Worm (Caenorhabditis elegans) whole organism, young adult: Measurements from ENCODE around the gene ckb-1.

ENCODE experiments used
- C06A6.2 ChIP-seq: fragments of 200-800 bp; sonication (Bioruptor generic); conservative IDR thresholded peaks from 2 replicates; pipeline ENCODE4 v1.3.6; 2022; ENCODE audit warnings: missing genetic modification characterization, missing compliant biosample characterization
- F33H1.4 ChIP-seq: fragments of 200-800 bp; sonication (Bioruptor generic); IDR thresholded peaks from 2 replicates; pipeline ENCODE4 v1.3.6; 2022; ENCODE audit warnings: missing genetic modification reagents, missing genetic modification characterization, missing compliant biosample characterization
- K11D2.4 ChIP-seq: fragments of 200-800 bp; sonication (Bioruptor generic); IDR thresholded peaks from 2 replicates; pipeline ENCODE4 v1.3.6; 2022; ENCODE audit warnings: missing genetic modification reagents, missing genetic modification characterization, missing compliant biosample characterization
- Y95B8A.8 ChIP-seq: fragments of 200-800 bp; sonication (Bioruptor generic); IDR thresholded peaks from 2 replicates; pipeline ENCODE4 v1.3.6; 2022; ENCODE audit warnings: missing genetic modification reagents, missing genetic modification characterization, missing compliant biosample characterization
- ekl-4 ChIP-seq: fragments of 200-800 bp; sonication (Bioruptor generic); IDR thresholded peaks from 2 replicates; pipeline ENCODE4 v1.3.6; 2022; ENCODE audit warnings: missing genetic modification reagents, missing genetic modification characterization, missing compliant biosample characterization
- him-1 ChIP-seq: sonication (generic microtip); optimal IDR thresholded peaks from 2 replicates; lab custom pipeline; 2016; ENCODE audit warnings: missing genotype, missing genetic modification reagents, missing genetic modification characterization, missing compliant biosample characterization
- hmg-1.2 ChIP-seq: fragments of 200-800 bp; sonication (Bioruptor generic); IDR thresholded peaks from 2 replicates; pipeline ENCODE4 v1.3.6; 2022; ENCODE audit warnings: missing genetic modification reagents, missing genetic modification characterization, missing compliant biosample characterization
- lin-26 ChIP-seq: fragments of 200-800 bp; sonication (Bioruptor generic); IDR thresholded peaks from 2 replicates; pipeline ENCODE4 v1.3.6; 2022; ENCODE audit warnings: missing genetic modification reagents, missing genetic modification characterization, missing compliant biosample characterization
- lin-40 ChIP-seq: sonication (generic microtip); optimal IDR thresholded peaks from 2 replicates; lab custom pipeline; 2016; ENCODE audit warnings: missing genetic modification characterization, mild to moderate bottlenecking, missing compliant biosample characterization, missing genotype, missing genetic modification reagents
- lsl-1 ChIP-seq: fragments of 200-800 bp; sonication (Bioruptor generic); optimal IDR thresholded peaks from 2 replicates; lab custom pipeline; 2018; ENCODE audit warnings: mild to moderate bottlenecking, missing genetic modification characterization, moderate library complexity, missing compliant biosample characterization
- lsy-27 ChIP-seq: sonication (generic microtip); optimal IDR thresholded peaks from 2 replicates; lab custom pipeline; 2017; ENCODE audit warnings: missing genetic modification characterization, mild to moderate bottlenecking, missing compliant biosample characterization, antibody characterized with exemption, missing genotype, borderline replicate concordance; ENCODE audit not compliant: insufficient read depth
- madf-6 ChIP-seq: fragments of 200-800 bp; sonication (Bioruptor generic); IDR thresholded peaks from 2 replicates; pipeline ENCODE4 v1.3.6; 2022; ENCODE audit warnings: missing genetic modification reagents, missing genetic modification characterization, missing compliant biosample characterization
- madf-8 ChIP-seq: fragments of 200-800 bp; sonication (Bioruptor generic); conservative IDR thresholded peaks from 2 replicates; pipeline ENCODE4 v1.3.6; 2022; ENCODE audit warnings: missing genetic modification reagents, missing genetic modification characterization, missing compliant biosample characterization
- mcd-1 ChIP-seq: fragments of 200-800 bp; sonication (Bioruptor generic); IDR thresholded peaks from 2 replicates; pipeline ENCODE4 v1.3.6; 2022; ENCODE audit warnings: missing genetic modification reagents, missing genetic modification characterization, missing compliant biosample characterization
- pbrm-1 ChIP-seq: fragments of 200-800 bp; sonication (Bioruptor generic); IDR thresholded peaks from 2 replicates; pipeline ENCODE4 v1.3.6; 2022; ENCODE audit warnings: missing genetic modification reagents, missing genetic modification characterization, missing compliant biosample characterization
- rpc-1 ChIP-seq, 2 experiments: fragments of 150-350 bp in 1 of 2; sonication (generic microtip) in 1 of 2; optimal IDR thresholded peaks; 2 replicates each; lab custom pipeline; 2014 to 2018; ENCODE audit warnings: missing biosample characterization in 1 of 2, missing genetic modification characterization in 1 of 2, missing genetic modification reagents in 1 of 2, missing genotype in 1 of 2
- snpc-3.4 ChIP-seq: sonication (generic microtip); optimal IDR thresholded peaks from 2 replicates; lab custom pipeline; 2017; ENCODE audit warnings: missing genetic modification characterization, mild to moderate bottlenecking, missing compliant biosample characterization, antibody characterized with exemption, moderate library complexity, missing genotype, missing genetic modification reagents
- snpc-4 ChIP-seq, 5 experiments: fragments of 150-350 bp in 1 of 5; sonication (generic microtip) in 4 of 5; optimal IDR thresholded peaks; 2 replicates each; lab custom pipeline; 2014 to 2018; ENCODE audit warnings: missing genetic modification characterization in 5 of 5, missing biosample characterization in 3 of 5, antibody characterized with exemption in 2 of 5, mild to moderate bottlenecking in 2 of 5, missing compliant biosample characterization in 2 of 5, missing genotype in 2 of 5, moderate library complexity in 2 of 5, missing genetic modification reagents in 1 of 5
- tbp1 ChIP-seq: fragments of 200-800 bp; sonication (Bioruptor generic); optimal IDR thresholded peaks from 2 replicates; lab custom pipeline; 2018; ENCODE audit warnings: mild to moderate bottlenecking, missing genetic modification characterization, missing compliant biosample characterization
- ztf-25 ChIP-seq: fragments of 200-800 bp; sonication (Bioruptor generic); IDR thresholded peaks from 2 replicates; pipeline ENCODE4 v1.3.6; 2022; ENCODE audit warnings: missing genetic modification reagents, missing genetic modification characterization, missing compliant biosample characterization

The ckb-1 gene

DNA sequence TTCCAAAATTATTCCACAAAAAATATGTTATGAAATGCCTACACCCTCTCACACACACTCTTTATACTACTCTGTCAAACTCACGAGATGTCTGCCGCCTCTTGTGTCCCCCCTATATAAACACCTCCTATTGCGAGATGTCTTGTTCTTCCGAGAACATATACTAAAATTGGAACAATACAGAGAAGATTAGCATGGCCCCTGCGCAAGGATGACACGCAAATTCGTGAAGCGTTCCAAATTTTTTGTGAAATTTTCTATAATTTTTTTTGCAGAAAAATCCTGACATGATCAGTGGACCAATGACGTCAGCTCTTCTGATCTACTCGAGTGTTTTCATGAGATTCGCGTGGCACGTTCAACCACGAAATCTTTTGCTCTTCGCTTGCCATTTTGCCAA lies 49.0 kb downstream of the ckb-1 start (continued):
- TF ChIP-seq lin-26 (GFP tag; lab: Robert Waterston, UW): peak; percentile 78
- TF ChIP-seq ztf-25 (GFP tag; lab: Robert Waterston, UW): 0 out of 2 replicates have a peak, but pooled peaks have one; percentile 55
- TF ChIP-seq pbrm-1 (GFP tag; lab: Robert Waterston, UW): peak; percentile 58; the same call in 1 of the 2 replicates
- TF ChIP-seq snpc-3.4 (tag; lab: Kevin White, UChicago): peak; percentile 73
- TF ChIP-seq mcd-1 (GFP tag; lab: Robert Waterston, UW): peak; percentile 65
- TF ChIP-seq Y95B8A.8: 0 out of 2 replicates have a peak, but pooled peaks have one; percentile 16
- TF ChIP-seq hmg-1.2: peak; percentile 64
- TF ChIP-seq tbp1: peak; percentile 80
- TF ChIP-seq ekl-4 (GFP tag; lab: Robert Waterston, UW): peak; percentile 74; the same call in 1 of the 2 replicates
- TF ChIP-seq C06A6.2 (GFP tag; lab: Robert Waterston, UW): peak; percentile 46; the same call in 1 of the 2 replicates
- TF ChIP-seq rpc-1 (optimal IDR thresholded peaks at IDR 0.05; lab: Kevin White, UChicago): peak; percentile 50
- peak; percentile 70 for TF ChIP-seq rpc-1 (tag; optimal IDR thresholded peaks at IDR 0.05; lab: Kevin White, UChicago)
- TF ChIP-seq him-1: peak; percentile 60
- TF ChIP-seq F33H1.4 (GFP tag; lab: Robert Waterston, UW): peak; percentile 17; the same call in 1 of the 2 replicates
- TF ChIP-seq madf-6: peak; percentile 68
- 0 out of 2 replicates have a peak, but pooled peaks have one; percentile 12 for TF ChIP-seq madf-8 (GFP tag; lab: Robert Waterston, UW)
- peak; percentile 49 for TF ChIP-seq lin-40 (tag; lab: Kevin White, UChicago)
- TF ChIP-seq snpc-4 (GFP tag; optimal IDR thresholded peaks at IDR 0.05; lab: Kevin White, UChicago): peak; percentile 92
- TF ChIP-seq snpc-4 (tag; optimal IDR thresholded peaks at IDR 0.05; lab: Kevin White, UChicago): peak; percentile 94 to 99 (median 96)
- TF ChIP-seq lsl-1 (GFP tag; lab: Kevin White, UChicago): peak; percentile 26
- TF ChIP-seq K11D2.4 (GFP tag; lab: Robert Waterston, UW): 0 out of 2 replicates have a peak, but pooled peaks have one; percentile 35

DNA sequence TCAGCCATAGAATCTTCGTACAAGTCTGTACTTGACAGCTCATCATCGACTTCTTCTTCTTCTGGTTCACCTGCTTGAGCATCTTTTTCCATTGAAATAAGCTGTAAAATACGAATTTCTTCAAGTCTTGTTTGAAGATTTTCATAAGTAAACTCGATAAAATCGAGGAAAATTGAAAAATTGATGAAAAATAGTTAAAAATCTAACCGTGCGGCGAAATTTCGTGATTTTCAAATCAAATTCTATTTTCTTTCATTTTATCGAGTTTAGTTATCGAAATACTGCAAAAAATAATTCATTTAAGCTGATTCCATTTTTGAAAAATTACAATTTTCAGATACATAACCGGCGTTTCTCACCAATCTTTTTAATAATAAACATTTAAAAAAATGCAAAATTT lies 50.1 kb downstream of the ckb-1 start, which contains the start of gene R07E5.11:
R07E5.11 (minus strand) TSS at position 101 of the 400 bp plus-strand sequence.
- TF ChIP-seq lsy-27 (tag; lab: Kevin White, UChicago): no peak
- TF ChIP-seq him-1: peak; percentile 34
- TF ChIP-seq ekl-4 (GFP tag; lab: Robert Waterston, UW): no peak
